Worm (Caenorhabditis elegans): ENCODE measurements around the gene ttm-1.

- TF ChIP-seq him-1 (tag; optimal IDR thresholded peaks at IDR 0.05) (no peak), W03F9.2 (tag; optimal IDR thresholded peaks at IDR 0.05) (no peak), dao-5 (tag; optimal IDR thresholded peaks at IDR 0.05) (no peak)
These were observed 37.2 kb downstream of the ttm-1 start, which contains the start of gene Y37D8A.19 for ce11 chrIII:12929573-12929972.
